Fruit fly (Drosophila melanogaster) whole organism, embryonic: ENCODE measurements around the gene Ttc19.

Experiments used
- CG10321 ChIP-seq: fragments of 200-800 bp; sonication (Bioruptor generic); IDR thresholded peaks from 2 replicates; pipeline ENCODE4 v1.3.6; 2022; ENCODE audit warnings: missing biosample characterization, missing genetic modification characterization
- CG12659 ChIP-seq: fragments of 200-800 bp; sonication (Bioruptor generic); optimal IDR thresholded peaks from 3 replicates; lab custom pipeline; 2017; ENCODE audit warnings: mild to moderate bottlenecking, missing biosample characterization, missing genetic modification reagents, missing genetic modification characterization
- CG14014 ChIP-seq: fragments of 200-800 bp; sonication (Bioruptor generic); IDR thresholded peaks from 2 replicates; pipeline ENCODE4 v1.3.6; 2022; ENCODE audit warnings: missing biosample characterization, missing genetic modification characterization
- CG17385 ChIP-seq: fragments of 200-800 bp; sonication (Bioruptor generic); optimal IDR thresholded peaks from 3 replicates; lab custom pipeline; 2018; ENCODE audit warnings: missing biosample characterization, mild to moderate bottlenecking, missing genetic modification characterization
- CG17802 ChIP-seq: fragments of 200-800 bp; sonication (Bioruptor generic); optimal IDR thresholded peaks from 2 replicates; lab custom pipeline; 2018; ENCODE audit warnings: missing biosample characterization, mild to moderate bottlenecking, missing genetic modification characterization, moderate library complexity
- CG18011 ChIP-seq: fragments of 200-800 bp; sonication (Bioruptor generic); optimal IDR thresholded peaks from 2 replicates; lab custom pipeline; 2017; ENCODE audit warnings: missing biosample characterization, missing genetic modification characterization, mild to moderate bottlenecking, moderate library complexity, missing genotype
- CG18476 ChIP-seq: fragments of 200-800 bp; sonication (Bioruptor generic); optimal IDR thresholded peaks from 2 replicates; lab custom pipeline; 2016; ENCODE audit warnings: missing biosample characterization, mild to moderate bottlenecking, missing genetic modification characterization
- CG31388 ChIP-seq: fragments of 200-800 bp; sonication (Bioruptor generic); optimal IDR thresholded peaks from 2 replicates; lab custom pipeline; 2016; ENCODE audit warnings: missing biosample characterization, missing genetic modification characterization
- CG4328 ChIP-seq: fragments of 200-800 bp; sonication (Bioruptor generic); optimal IDR thresholded peaks from 3 replicates; lab custom pipeline; 2017; ENCODE audit warnings: missing biosample characterization, missing genetic modification reagents, missing genetic modification characterization
- CG43689 ChIP-seq: fragments of 200-800 bp; sonication (Bioruptor generic); IDR thresholded peaks from 2 replicates; pipeline ENCODE4 v1.3.6; 2022; ENCODE audit warnings: missing biosample characterization, missing genetic modification characterization
- CG8290 ChIP-seq, 3 experiments: fragments of 200-800 bp; sonication (Bioruptor generic); optimal IDR thresholded peaks; 2 replicates each; lab custom pipeline; 2016 to 2019; ENCODE audit warnings: missing biosample characterization in 3 of 3, missing genetic modification characterization in 3 of 3, mild to moderate bottlenecking in 2 of 3, moderate library complexity in 1 of 3
- CG9797 ChIP-seq: fragments of 200-800 bp; sonication (Bioruptor generic); optimal IDR thresholded peaks from 3 replicates; lab custom pipeline; 2018; ENCODE audit warnings: missing biosample characterization, mild to moderate bottlenecking, missing genetic modification characterization
- CHES-1-like ChIP-seq: fragments of 200-800 bp; sonication (Bioruptor generic); optimal IDR thresholded peaks from 2 replicates; lab custom pipeline; 2016; ENCODE audit warnings: missing biosample characterization, missing genetic modification characterization
- CkIIα-i1 ChIP-seq: fragments of 200-800 bp; sonication (Bioruptor generic); IDR thresholded peaks from 2 replicates; pipeline ENCODE4 v1.3.6; 2022; ENCODE audit warnings: missing biosample characterization, missing genetic modification characterization
- Dbx ChIP-seq: fragments of 200-800 bp; sonication (Bioruptor generic); IDR thresholded peaks from 3 replicates; pipeline ENCODE4 v1.3.6; 2022; ENCODE audit warnings: missing biosample characterization, missing genetic modification characterization
- Deaf1 ChIP-seq: fragments of 200-800 bp; optimal IDR thresholded peaks from 3 replicates; lab custom pipeline; 2019; ENCODE audit warnings: missing biosample characterization, mild to moderate bottlenecking, missing genetic modification characterization, moderate library complexity
- Dp ChIP-seq: fragments of 200-800 bp; sonication (Bioruptor generic); optimal IDR thresholded peaks from 2 replicates; lab custom pipeline; 2018; ENCODE audit warnings: missing biosample characterization, mild to moderate bottlenecking, missing genetic modification characterization, moderate library complexity
- Ets97D ChIP-seq: fragments of 200-800 bp; sonication (Bioruptor generic); optimal IDR thresholded peaks from 3 replicates; lab custom pipeline; 2016; ENCODE audit warnings: missing biosample characterization, missing genetic modification characterization
- HmgZ ChIP-seq: fragments of 200-800 bp; sonication (Bioruptor generic); optimal IDR thresholded peaks from 2 replicates; lab custom pipeline; 2018; ENCODE audit warnings: missing biosample characterization, mild to moderate bottlenecking, missing genetic modification characterization
- Hr78 ChIP-seq, 2 experiments: fragments of 200-800 bp in 1 of 2; fragments of >200 bp in 1 of 2; sonication (Bioruptor generic) in 1 of 2; optimal IDR thresholded peaks; 2 replicates each; lab custom pipeline; 2017 to 2019; ENCODE audit warnings: missing biosample characterization in 2 of 2, missing genetic modification characterization in 2 of 2, mild to moderate bottlenecking in 1 of 2, moderate library complexity in 1 of 2
- Mrtf ChIP-seq: fragments of 200-800 bp; sonication (Bioruptor generic); IDR thresholded peaks from 3 replicates; pipeline ENCODE4 v1.3.6; 2022; ENCODE audit warnings: missing biosample characterization, missing genetic modification characterization
- PHDP ChIP-seq: fragments of 200-800 bp; sonication (Bioruptor generic); optimal IDR thresholded peaks from 3 replicates; lab custom pipeline; 2018; ENCODE audit warnings: missing biosample characterization, mild to moderate bottlenecking, missing genetic modification characterization, moderate library complexity
- TFAM ChIP-seq: fragments of 200-800 bp; sonication (Bioruptor generic); optimal IDR thresholded peaks from 2 replicates; lab custom pipeline; 2017; ENCODE audit warnings: missing biosample characterization, missing genetic modification characterization, inconsistent platforms
- Taf1 ChIP-seq: fragments of 200-800 bp; sonication (Bioruptor generic); IDR thresholded peaks from 2 replicates; pipeline ENCODE4 v1.3.6; 2022; ENCODE audit warnings: missing biosample characterization, missing genetic modification characterization
- Tbp ChIP-seq: fragments of >200 bp; optimal IDR thresholded peaks from 2 replicates; lab custom pipeline; 2018; ENCODE audit warnings: missing biosample characterization, missing genetic modification characterization
- ab ChIP-seq: fragments of 200-800 bp; sonication (Bioruptor generic); optimal IDR thresholded peaks from 2 replicates; lab custom pipeline; 2016; ENCODE audit warnings: missing biosample characterization, missing genetic modification characterization
- abd-A ChIP-seq: fragments of 200-800 bp; sonication (Bioruptor generic); optimal IDR thresholded peaks from 3 replicates; lab custom pipeline; 2019; ENCODE audit warnings: missing biosample characterization, mild to moderate bottlenecking, missing genetic modification characterization, moderate library complexity
- bab2 ChIP-seq: fragments of 200-800 bp; sonication (Bioruptor generic); optimal IDR thresholded peaks from 2 replicates; lab custom pipeline; 2016; ENCODE audit warnings: missing biosample characterization, missing genetic modification characterization
- crc ChIP-seq: fragments of 200-800 bp; sonication (Bioruptor generic); optimal IDR thresholded peaks from 2 replicates; lab custom pipeline; 2016; ENCODE audit warnings: missing biosample characterization, missing genetic modification characterization
- dimm ChIP-seq: fragments of 200-800 bp; sonication (Bioruptor generic); IDR thresholded peaks from 2 replicates; pipeline ENCODE4 v1.3.6; 2022; ENCODE audit warnings: missing biosample characterization, missing genetic modification characterization
- disco-r ChIP-seq: fragments of 200-800 bp; sonication (Bioruptor generic); optimal IDR thresholded peaks from 2 replicates; lab custom pipeline; 2016; ENCODE audit warnings: missing biosample characterization, missing genetic modification characterization
- dm ChIP-seq: fragments of 200-800 bp; sonication (Bioruptor generic); optimal IDR thresholded peaks from 3 replicates; lab custom pipeline; 2016; ENCODE audit warnings: missing biosample characterization, missing genetic modification characterization
- dmrt99B ChIP-seq: fragments of 200-800 bp; sonication (Bioruptor generic); optimal IDR thresholded peaks from 2 replicates; lab custom pipeline; 2018; ENCODE audit warnings: missing biosample characterization, mild to moderate bottlenecking, missing genetic modification characterization, moderate library complexity
- dysf ChIP-seq: fragments of 200-800 bp; sonication (Bioruptor generic); IDR thresholded peaks from 3 replicates; pipeline ENCODE4 v1.3.6; 2022; ENCODE audit warnings: missing biosample characterization, missing genetic modification characterization
- esg ChIP-seq: fragments of 200-800 bp; sonication (Bioruptor generic); conservative IDR thresholded peaks from 2 replicates; pipeline ENCODE4 v1.3.6; 2022; ENCODE audit warnings: missing biosample characterization, missing genetic modification characterization
- gcm2 ChIP-seq: fragments of 200-800 bp; sonication (Bioruptor generic); optimal IDR thresholded peaks from 2 replicates; lab custom pipeline; 2016; ENCODE audit warnings: missing biosample characterization, missing genetic modification characterization
- grn ChIP-seq: fragments of 200-800 bp; sonication (Bioruptor generic); optimal IDR thresholded peaks from 3 replicates; lab custom pipeline; 2017; ENCODE audit warnings: missing biosample characterization, missing genetic modification characterization
- hbn ChIP-seq: fragments of 200-800 bp; sonication (Bioruptor generic); IDR thresholded peaks from 2 replicates; pipeline ENCODE4 v1.3.6; 2022; ENCODE audit warnings: missing biosample characterization, missing genetic modification characterization; ENCODE audit not compliant: partially characterized antibody
- kah ChIP-seq: fragments of 200-800 bp; sonication (Bioruptor generic); optimal IDR thresholded peaks from 2 replicates; lab custom pipeline; 2018; ENCODE audit warnings: missing biosample characterization, mild to moderate bottlenecking, missing genetic modification characterization
- kni ChIP-seq: fragments of 200-800 bp; sonication (Bioruptor generic); optimal IDR thresholded peaks from 3 replicates; lab custom pipeline; 2017; ENCODE audit warnings: mild to moderate bottlenecking, missing biosample characterization, missing genetic modification reagents, missing genetic modification characterization
- nom ChIP-seq: fragments of 200-800 bp; sonication (Bioruptor generic); optimal IDR thresholded peaks from 2 replicates; lab custom pipeline; 2017; ENCODE audit warnings: missing biosample characterization, missing genetic modification characterization, mild to moderate bottlenecking, moderate library complexity, missing genetic modification reagents
- pzg ChIP-seq: fragments of 200-800 bp; sonication (Bioruptor generic); optimal IDR thresholded peaks from 3 replicates; lab custom pipeline; 2018; ENCODE audit warnings: missing biosample characterization, mild to moderate bottlenecking, missing genetic modification characterization, moderate library complexity
- slbo ChIP-seq: fragments of 200-800 bp; sonication (Bioruptor generic); IDR thresholded peaks from 2 replicates; pipeline ENCODE4 v1.3.6; 2022; ENCODE audit warnings: missing biosample characterization, missing genetic modification characterization
- sna ChIP-seq: fragments of 200-800 bp; sonication (Bioruptor generic); IDR thresholded peaks from 2 replicates; pipeline ENCODE4 v1.3.6; 2022; ENCODE audit warnings: missing biosample characterization, missing genetic modification characterization; ENCODE audit not compliant: partially characterized antibody
- so ChIP-seq: fragments of 200-800 bp; sonication (Bioruptor generic); IDR thresholded peaks from 3 replicates; pipeline ENCODE4 v1.3.6; 2022; ENCODE audit warnings: missing biosample characterization, missing genetic modification characterization
- tio ChIP-seq: fragments of 200-800 bp; sonication (Bioruptor generic); optimal IDR thresholded peaks from 2 replicates; lab custom pipeline; 2017; ENCODE audit warnings: missing biosample characterization, missing genetic modification characterization, inconsistent platforms
- tup ChIP-seq: fragments of 200-800 bp; sonication (Bioruptor generic); optimal IDR thresholded peaks from 2 replicates; lab custom pipeline; 2016; ENCODE audit warnings: missing biosample characterization, mild to moderate bottlenecking, missing genetic modification characterization, moderate library complexity
- wdn ChIP-seq: fragments of 200-800 bp; sonication (Bioruptor generic); IDR thresholded peaks from 2 replicates; pipeline ENCODE4 v1.3.6; 2022; ENCODE audit warnings: missing biosample characterization, missing genetic modification characterization

Gene Ttc19

DNA sequence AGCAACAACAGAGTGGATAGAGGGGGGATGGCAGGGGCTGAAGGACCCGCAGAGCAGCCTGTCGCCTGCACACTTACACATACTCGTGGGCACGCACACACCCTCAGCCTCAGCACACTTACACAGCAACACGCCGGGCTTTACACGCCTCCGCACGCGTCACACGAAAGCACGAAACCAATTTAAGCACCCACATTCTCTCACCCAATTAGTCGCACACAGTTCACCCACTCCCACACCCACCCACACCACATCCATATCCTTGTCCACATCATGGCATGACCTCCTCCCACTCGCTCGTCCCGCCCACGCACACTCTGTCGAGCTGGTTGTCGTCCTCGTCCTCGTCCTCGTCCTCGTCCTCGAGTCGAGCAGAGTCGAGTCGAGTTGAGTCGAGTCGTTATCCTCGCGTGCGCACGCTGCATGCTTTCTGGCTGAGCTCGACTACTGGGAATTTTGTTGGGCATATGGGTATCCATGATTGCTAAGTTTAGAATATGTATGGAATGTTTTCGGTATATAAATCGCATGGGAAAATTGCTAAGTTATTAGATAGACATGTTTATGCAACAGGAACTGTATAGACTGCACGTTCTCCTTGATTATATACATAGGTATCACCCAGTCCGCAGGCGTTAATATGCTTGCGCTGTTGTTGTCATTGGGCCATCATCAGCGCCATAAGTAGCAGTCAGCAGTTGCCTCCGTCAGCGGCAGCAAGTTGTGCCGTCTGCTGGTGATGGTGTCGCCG lies 32.9 kb downstream of the Ttc19 start (continued):
- peak; percentile 27 for TF ChIP-seq CG17802 (tag; lab: Kevin White, UChicago)
- peak; percentile 68 for TF ChIP-seq HmgZ (tag; lab: Kevin White, UChicago)
- peak; percentile 87 for TF ChIP-seq CG14014
- peak; percentile 86 for TF ChIP-seq esg
- peak; percentile 71 for TF ChIP-seq tup (GFP tag; lab: Kevin White, UChicago)
- peak; percentile 3 for TF ChIP-seq disco-r (GFP tag; lab: Kevin White, UChicago)
- TF ChIP-seq sna (GFP tag; lab: Robert Waterston, UW), result no peak
- no peak for TF ChIP-seq Tbp (GFP tag; lab: Kevin White, UChicago)
- TF ChIP-seq CG4328 (GFP tag; lab: Kevin White, UChicago), result no peak
- no peak for TF ChIP-seq Dp (GFP tag; lab: Kevin White, UChicago)
- TF ChIP-seq PHDP (tag; lab: Kevin White, UChicago), result peak; percentile 80
- no peak for TF ChIP-seq ab
- TF ChIP-seq nom (GFP tag; lab: Kevin White, UChicago), result no peak
- TF ChIP-seq CG18476 (GFP tag; lab: Kevin White, UChicago), result peak; percentile 73
- 0 out of 2 replicates have a peak, but pooled peaks have one; percentile 43 for TF ChIP-seq wdn
- TF ChIP-seq grn, result peak; percentile 7
- TF ChIP-seq kah, result no peak
- peak; percentile 71; the same call in 2 of the 3 replicates for TF ChIP-seq so (GFP tag; lab: Robert Waterston, UW)
- no peak for TF ChIP-seq kni (GFP tag; lab: Kevin White, UChicago)
- TF ChIP-seq Ets97D (GFP tag; lab: Kevin White, UChicago), result peak; percentile 42
- TF ChIP-seq dimm (GFP tag; lab: Robert Waterston, UW), result 0 out of 2 replicates have a peak, but pooled peaks have one; percentile 8
- TF ChIP-seq CG9797 (GFP tag; lab: Kevin White, UChicago), result no peak
- TF ChIP-seq CG8290 (GFP tag; optimal IDR thresholded peaks at IDR 0.05; lab: Kevin White, UChicago), result no peak
- peak in 1 of 2 experiments; percentile 93 for TF ChIP-seq CG8290 (tag; optimal IDR thresholded peaks at IDR 0.05; lab: Kevin White, UChicago)
- peak; percentile 60 for TF ChIP-seq crc (GFP tag; lab: Kevin White, UChicago)
- peak; percentile 3 for TF ChIP-seq CG18011 (GFP tag; lab: Kevin White, UChicago)
- TF ChIP-seq slbo (GFP tag; lab: Robert Waterston, UW), result peak; percentile 93
- no peak for TF ChIP-seq hbn
- peak; percentile 54 for TF ChIP-seq dm (GFP tag; lab: Kevin White, UChicago)
- peak; percentile 84 for TF ChIP-seq Dbx (GFP tag; lab: Robert Waterston, UW)
- TF ChIP-seq dysf, result peak; percentile 91
- TF ChIP-seq CG10321, result peak; percentile 21; the same call in 1 of the 2 replicates
- TF ChIP-seq tio (GFP tag; lab: Kevin White, UChicago), result peak; percentile 66
- TF ChIP-seq CG43689, result peak; percentile 67
- TF ChIP-seq Taf1 (GFP tag; lab: Robert Waterston, UW), result peak; percentile 71
- peak; percentile 79 for TF ChIP-seq CG17385 (GFP tag; lab: Kevin White, UChicago)
- peak; percentile 67 for TF ChIP-seq Mrtf (GFP tag; lab: Robert Waterston, UW)
- no peak for TF ChIP-seq pzg (GFP tag; lab: Kevin White, UChicago)
- peak; percentile 8 for TF ChIP-seq gcm2
- TF ChIP-seq CkIIα-i1 (GFP tag; lab: Robert Waterston, UW), result no peak
- no peak for TF ChIP-seq CG31388 (GFP tag; lab: Kevin White, UChicago)
- no peak for TF ChIP-seq TFAM
- TF ChIP-seq Hr78 (GFP tag; optimal IDR thresholded peaks at IDR 0.05; lab: Kevin White, UChicago), result no peak
- peak; percentile 81 for TF ChIP-seq Deaf1 (tag; lab: Kevin White, UChicago)
- peak; percentile 80 for TF ChIP-seq CHES-1-like (GFP tag; lab: Kevin White, UChicago)
- peak; percentile 86 for TF ChIP-seq bab2 (GFP tag; lab: Kevin White, UChicago)
- TF ChIP-seq dmrt99B, result peak; percentile 88
- TF ChIP-seq abd-A (tag; lab: Kevin White, UChicago), result peak; percentile 96
- TF ChIP-seq CG12659, result peak; percentile 83
